Fruit fly (Drosophila melanogaster): ENCODE results near the gene CG3176.

CG3176 gene

dm6 chrX:499589-500041 is 18.0 kb downstream of the CG3176 start (continued):
- TF ChIP-seq CG2678 (tag; optimal IDR thresholded peaks at IDR 0.05) (peak; percentile 93), Xbp1 (GFP tag; optimal IDR thresholded peaks at IDR 0.05) (peak; percentile 71), Side (GFP tag; optimal IDR thresholded peaks at IDR 0.05) (peak; percentile 84), CG12942 (GFP tag; optimal IDR thresholded peaks at IDR 0.05) (peak; percentile 60), CG10979 (tag; optimal IDR thresholded peaks at IDR 0.05) (peak; percentile 66), crol (GFP tag; IDR thresholded peaks at IDR 0.05) (no peak), shn (GFP tag; optimal IDR thresholded peaks at IDR 0.05) (peak; percentile 90), CG4707 (GFP tag; optimal IDR thresholded peaks at IDR 0.05) (peak; percentile 97), CG14965 (GFP tag; optimal IDR thresholded peaks at IDR 0.05; ENCODE audit: borderline replicate concordance) (peak; percentile 52), CG8359 (GFP tag; optimal IDR thresholded peaks at IDR 0.05; ENCODE audit: borderline replicate concordance) (peak; percentile 52), bbx (GFP tag; IDR thresholded peaks at IDR 0.05; ENCODE audit: partially characterized antibody) (no peak), CG4730 (GFP tag; IDR thresholded peaks at IDR 0.05) (peak; percentile 50), Elba2 (GFP tag; optimal IDR thresholded peaks at IDR 0.05) (no peak), zf30C (GFP tag; optimal IDR thresholded peaks at IDR 0.05) (no peak), CG10274 (GFP tag; optimal IDR thresholded peaks at IDR 0.05) (peak; percentile 73), sens-2 (GFP tag; IDR thresholded peaks at IDR 0.05) (no peak), Adf1 (GFP tag; IDR thresholded peaks at IDR 0.05) (peak; percentile 96), kah (GFP tag; optimal IDR thresholded peaks at IDR 0.05) (peak; percentile 62), scrt (GFP tag; optimal IDR thresholded peaks at IDR 0.05) (peak; percentile 79), CG2712 (tag; optimal IDR thresholded peaks at IDR 0.05) (peak; percentile 73), Tbp (GFP tag; optimal IDR thresholded peaks at IDR 0.05) (no peak), gsb-n (tag; optimal IDR thresholded peaks at IDR 0.05) (peak; percentile 61), CG4328 (GFP tag; optimal IDR thresholded peaks at IDR 0.05) (peak; percentile 81), CG31441 (GFP tag; IDR thresholded peaks at IDR 0.05) (no peak), Atf-2 (GFP tag; optimal IDR thresholded peaks at IDR 0.05) (peak; percentile 73), Awh (GFP tag; IDR thresholded peaks at IDR 0.05) (peak; percentile 77), fd64A (GFP tag; optimal IDR thresholded peaks at IDR 0.05) (peak; percentile 69), aop (GFP tag; IDR thresholded peaks at IDR 0.05) (no peak), CG13624 (GFP tag; optimal IDR thresholded peaks at IDR 0.05) (peak; percentile 81), CG13123 (GFP tag; optimal IDR thresholded peaks at IDR 0.05) (peak; percentile 53), HLH54F (GFP tag; optimal IDR thresholded peaks at IDR 0.05) (peak; percentile 80), YL-1 (GFP tag; optimal IDR thresholded peaks at IDR 0.05) (peak; percentile 55), zfh2 (GFP tag; optimal IDR thresholded peaks at IDR 0.05) (peak; percentile 83), cg (GFP tag; optimal IDR thresholded peaks at IDR 0.05) (peak; percentile 25), exex (tag; optimal IDR thresholded peaks at IDR 0.05) (peak; percentile 69), CG7372 (GFP tag; IDR thresholded peaks at IDR 0.05) (peak; percentile 68), CG9215 (GFP tag; IDR thresholded peaks at IDR 0.05) (peak; percentile 74), CG7357 (GFP tag; IDR thresholded peaks at IDR 0.05) (peak; percentile 58; the same call in 1 of the 3 replicates), eve (GFP tag; optimal IDR thresholded peaks at IDR 0.05) (no peak), Hsf (GFP tag; optimal IDR thresholded peaks at IDR 0.05) (peak; percentile 68), Stat92E (GFP tag; optimal IDR thresholded peaks at IDR 0.05) (peak in 1 of 3 experiments; percentile 43), CG12744 (GFP tag; optimal IDR thresholded peaks at IDR 0.05) (peak; percentile 68), CG11093 (GFP tag; IDR thresholded peaks at IDR 0.05) (peak; percentile 51; the same call in 1 of the 3 replicates), ro (GFP tag; IDR thresholded peaks at IDR 0.05) (no peak), sr (GFP tag; IDR thresholded peaks at IDR 0.05) (no peak), CG4854 (GFP tag; optimal IDR thresholded peaks at IDR 0.05) (peak; percentile 70), CG7745 (tag; optimal IDR thresholded peaks at IDR 0.05) (no peak), bsh (GFP tag; optimal IDR thresholded peaks at IDR 0.05) (peak; percentile 53 to 66), esg (GFP tag; conservative IDR thresholded peaks at IDR 0.05) (peak; percentile 23; the same call in 1 of the 2 replicates), pnt (GFP tag; optimal IDR thresholded peaks at IDR 0.05) (peak; percentile 64), sd (tag; optimal IDR thresholded peaks at IDR 0.05) (no peak)

Data from whole organism, embryonic.